Fruit fly (Drosophila melanogaster) whole organism, embryonic: ENCODE data around the gene chrb.

Experiments used
- Bdp1 ChIP-seq: fragments of 200-800 bp; sonication (Bioruptor generic); optimal IDR thresholded peaks from 3 replicates; lab custom pipeline; 2016; ENCODE audit warnings: missing biosample characterization, missing genetic modification characterization
- Bteb2 ChIP-seq: fragments of 200-800 bp; sonication (Bioruptor generic); optimal IDR thresholded peaks from 2 replicates; lab custom pipeline; 2016; ENCODE audit warnings: missing biosample characterization, missing genetic modification characterization
- CG1024 ChIP-seq: fragments of 200-800 bp; sonication (Bioruptor generic); IDR thresholded peaks from 2 replicates; pipeline ENCODE4 v1.3.6; 2022; ENCODE audit warnings: missing biosample characterization, missing genetic modification characterization
- CG12071 ChIP-seq: fragments of 200-800 bp; sonication (Bioruptor generic); optimal IDR thresholded peaks from 3 replicates; lab custom pipeline; 2018; ENCODE audit warnings: missing biosample characterization, mild to moderate bottlenecking, missing genetic modification characterization
- CG13296 ChIP-seq: fragments of 200-800 bp; sonication (Bioruptor generic); optimal IDR thresholded peaks from 3 replicates; lab custom pipeline; 2018; ENCODE audit warnings: missing biosample characterization, mild to moderate bottlenecking, missing genetic modification characterization
- CG13624 ChIP-seq: fragments of 200-800 bp; sonication (Bioruptor generic); optimal IDR thresholded peaks from 2 replicates; lab custom pipeline; 2016; ENCODE audit warnings: missing biosample characterization, missing genetic modification characterization
- CG13775 ChIP-seq: fragments of 200-800 bp; sonication (Bioruptor generic); optimal IDR thresholded peaks from 3 replicates; lab custom pipeline; 2017; ENCODE audit warnings: missing biosample characterization, mild to moderate bottlenecking, missing genetic modification characterization
- CG14050 ChIP-seq: fragments of 200-800 bp; sonication (Bioruptor generic); IDR thresholded peaks from 3 replicates; pipeline ENCODE4 v1.3.6; 2022; ENCODE audit warnings: missing biosample characterization, missing genetic modification characterization
- CG16779 ChIP-seq: fragments of 200-800 bp; sonication (Bioruptor generic); IDR thresholded peaks from 2 replicates; pipeline ENCODE4 v1.3.6; 2022; ENCODE audit warnings: missing biosample characterization, missing genetic modification characterization
- CG17359 ChIP-seq: fragments of 200-800 bp; sonication (Bioruptor generic); optimal IDR thresholded peaks from 3 replicates; lab custom pipeline; 2018; ENCODE audit warnings: missing biosample characterization, mild to moderate bottlenecking, missing genetic modification characterization, moderate library complexity
- CG17361 ChIP-seq: fragments of 200-800 bp; sonication (Bioruptor generic); IDR thresholded peaks from 3 replicates; pipeline ENCODE4 v1.3.6; 2022; ENCODE audit warnings: missing biosample characterization, missing genetic modification characterization
- CG18619 ChIP-seq: fragments of 200-800 bp; sonication (Bioruptor generic); optimal IDR thresholded peaks from 3 replicates; lab custom pipeline; 2017; ENCODE audit warnings: missing biosample characterization, mild to moderate bottlenecking, missing genetic modification characterization
- CG2889 ChIP-seq: fragments of 200-800 bp; sonication (Bioruptor generic); IDR thresholded peaks from 3 replicates; pipeline ENCODE4 v1.3.6; 2022; ENCODE audit warnings: missing biosample characterization, missing genetic modification characterization
- CG30403 ChIP-seq: fragments of 200-800 bp; sonication (Bioruptor generic); optimal IDR thresholded peaks from 3 replicates; lab custom pipeline; 2016; ENCODE audit warnings: missing biosample characterization, missing genetic modification characterization
- CG3163 ChIP-seq: fragments of 200-800 bp; sonication (Bioruptor generic); optimal IDR thresholded peaks from 3 replicates; lab custom pipeline; 2016; ENCODE audit warnings: missing biosample characterization, missing genetic modification characterization
- CG32532 ChIP-seq: fragments of 200-800 bp; sonication (Bioruptor generic); IDR thresholded peaks from 2 replicates; pipeline ENCODE4 v1.3.6; 2022; ENCODE audit warnings: missing biosample characterization, missing genetic modification characterization
- CG3281 ChIP-seq: fragments of 200-800 bp; sonication (Bioruptor generic); optimal IDR thresholded peaks from 3 replicates; lab custom pipeline; 2017; ENCODE audit warnings: missing biosample characterization, mild to moderate bottlenecking, missing genetic modification characterization
- CG3838 ChIP-seq: fragments of 200-800 bp; sonication (Bioruptor generic); optimal IDR thresholded peaks from 3 replicates; lab custom pipeline; 2016; ENCODE audit warnings: missing biosample characterization, missing genetic modification characterization
- CG42726 ChIP-seq: fragments of 200-800 bp; sonication (Bioruptor generic); IDR thresholded peaks from 2 replicates; pipeline ENCODE4 v1.3.6; 2022; ENCODE audit warnings: missing biosample characterization, missing genetic modification characterization; ENCODE audit not compliant: partially characterized antibody
- CG5245 ChIP-seq: fragments of 200-800 bp; sonication (Bioruptor generic); optimal IDR thresholded peaks from 3 replicates; lab custom pipeline; 2016; ENCODE audit warnings: missing biosample characterization, missing genetic modification characterization
- D ChIP-seq, 2 experiments: fragments of 200-800 bp in 1 of 2; fragments of >200 bp in 1 of 2; sonication (Bioruptor generic) in 1 of 2; optimal IDR thresholded peaks; 2 replicates in 1 of 2; 3 replicates in 1 of 2; lab custom pipeline; 2017; ENCODE audit warnings: mild to moderate bottlenecking in 1 of 2, missing biosample characterization in 1 of 2, missing genetic modification characterization in 1 of 2, missing genetic modification reagents in 1 of 2
- Dfd ChIP-seq, 2 experiments: fragments of >200 bp; optimal IDR thresholded peaks; 2 replicates each; lab custom pipeline; 2017; ENCODE audit warnings: missing biosample characterization in 2 of 2, missing genetic modification characterization in 2 of 2
- HLHmδ ChIP-seq: fragments of 200-800 bp; sonication (Bioruptor generic); optimal IDR thresholded peaks from 2 replicates; lab custom pipeline; 2018; ENCODE audit warnings: missing biosample characterization, mild to moderate bottlenecking, missing genetic modification characterization, moderate library complexity
- Hmx ChIP-seq: fragments of 200-800 bp; sonication (Bioruptor generic); optimal IDR thresholded peaks from 2 replicates; lab custom pipeline; 2016; ENCODE audit warnings: missing biosample characterization, missing genetic modification characterization
- Meics ChIP-seq: fragments of 200-800 bp; sonication (Bioruptor generic); optimal IDR thresholded peaks from 2 replicates; lab custom pipeline; 2017; ENCODE audit warnings: missing biosample characterization, mild to moderate bottlenecking, missing genetic modification characterization
- Myb ChIP-seq: fragments of 200-800 bp; sonication (Bioruptor generic); optimal IDR thresholded peaks from 2 replicates; lab custom pipeline; 2016; ENCODE audit warnings: missing biosample characterization, missing genetic modification characterization
- Nf-YA ChIP-seq: fragments of 200-800 bp; sonication (Bioruptor generic); IDR thresholded peaks from 2 replicates; pipeline ENCODE4 v1.3.6; 2022; ENCODE audit warnings: missing biosample characterization, missing genetic modification characterization
- Nf-YC ChIP-seq: fragments of 200-800 bp; optimal IDR thresholded peaks from 3 replicates; lab custom pipeline; 2019; ENCODE audit warnings: missing biosample characterization, mild to moderate bottlenecking, missing genetic modification characterization, moderate library complexity
- Oaz ChIP-seq: fragments of 200-800 bp; sonication (Bioruptor generic); IDR thresholded peaks from 2 replicates; pipeline ENCODE4 v1.3.6; 2022; ENCODE audit warnings: missing biosample characterization, missing genetic modification characterization
- Sox102F ChIP-seq: fragments of 200-800 bp; sonication (Bioruptor generic); optimal IDR thresholded peaks from 2 replicates; lab custom pipeline; 2018; ENCODE audit warnings: missing biosample characterization, mild to moderate bottlenecking, missing genetic modification characterization, moderate library complexity
- Xbp1 ChIP-seq: fragments of 200-800 bp; sonication (Bioruptor generic); optimal IDR thresholded peaks from 3 replicates; lab custom pipeline; 2016; ENCODE audit warnings: missing biosample characterization, mild to moderate bottlenecking, missing genetic modification characterization
- ase ChIP-seq: fragments of 200-800 bp; sonication (Bioruptor generic); IDR thresholded peaks from 3 replicates; pipeline ENCODE4 v1.3.6; 2022; ENCODE audit warnings: missing biosample characterization, missing genetic modification characterization
- bsh ChIP-seq, 2 experiments: fragments of 200-800 bp; sonication (Bioruptor generic); optimal IDR thresholded peaks; 2 replicates each; lab custom pipeline; 2017 to 2018; ENCODE audit warnings: mild to moderate bottlenecking in 2 of 2, missing biosample characterization in 2 of 2, missing genetic modification characterization in 2 of 2, moderate library complexity in 1 of 2
- gem ChIP-seq: fragments of 200-800 bp; sonication (Bioruptor generic); optimal IDR thresholded peaks from 2 replicates; lab custom pipeline; 2019; ENCODE audit warnings: missing biosample characterization, mild to moderate bottlenecking, missing genetic modification characterization, moderate library complexity
- hbn ChIP-seq: fragments of 200-800 bp; sonication (Bioruptor generic); IDR thresholded peaks from 2 replicates; pipeline ENCODE4 v1.3.6; 2022; ENCODE audit warnings: missing biosample characterization, missing genetic modification characterization; ENCODE audit not compliant: partially characterized antibody
- inv ChIP-seq: fragments of 200-800 bp; sonication (Bioruptor generic); IDR thresholded peaks from 2 replicates; pipeline ENCODE4 v1.3.6; 2022; ENCODE audit warnings: missing biosample characterization, missing genetic modification characterization; ENCODE audit not compliant: partially characterized antibody
- kah ChIP-seq: fragments of 200-800 bp; sonication (Bioruptor generic); optimal IDR thresholded peaks from 2 replicates; lab custom pipeline; 2018; ENCODE audit warnings: missing biosample characterization, mild to moderate bottlenecking, missing genetic modification characterization
- org-1 ChIP-seq: fragments of 200-800 bp; sonication (Bioruptor generic); optimal IDR thresholded peaks from 2 replicates; lab custom pipeline; 2017; ENCODE audit warnings: missing biosample characterization, missing genetic modification characterization
- otp ChIP-seq: fragments of 200-800 bp; sonication (Bioruptor generic); IDR thresholded peaks from 3 replicates; pipeline ENCODE4, ENCODE4 v1.3.6; 2022; ENCODE audit warnings: missing biosample characterization, missing genetic modification characterization
- prd ChIP-seq, 3 experiments: fragments of >200 bp in 2 of 3; fragments of 200-800 bp in 1 of 3; sonication (Bioruptor generic) in 1 of 3; optimal IDR thresholded peaks in 2 of 3; IDR thresholded peaks in 1 of 3; 2 replicates in 2 of 3; 3 replicates in 1 of 3; pipeline versions ENCODE4 v1.3.6 to Lab custom; 2017 to 2022; ENCODE audit warnings: missing biosample characterization in 1 of 3, missing genetic modification characterization in 1 of 3
- pum ChIP-seq: fragments of 200-800 bp; sonication (Bioruptor generic); optimal IDR thresholded peaks from 2 replicates; lab custom pipeline; 2016; ENCODE audit warnings: missing biosample characterization, missing genetic modification characterization
- seq ChIP-seq: fragments of 200-800 bp; sonication (Bioruptor generic); IDR thresholded peaks from 2 replicates; pipeline ENCODE4 v1.3.6; 2022; ENCODE audit warnings: missing biosample characterization, missing genetic modification characterization
- so ChIP-seq: fragments of 200-800 bp; sonication (Bioruptor generic); IDR thresholded peaks from 3 replicates; pipeline ENCODE4 v1.3.6; 2022; ENCODE audit warnings: missing biosample characterization, missing genetic modification characterization
- sob ChIP-seq: fragments of 200-800 bp; sonication (Bioruptor generic); IDR thresholded peaks from 2 replicates; pipeline ENCODE4 v1.3.6; 2022; ENCODE audit warnings: missing biosample characterization, missing genetic modification characterization
- tgo ChIP-seq: fragments of 200-800 bp; sonication (Bioruptor generic); IDR thresholded peaks from 3 replicates; pipeline ENCODE4 v1.3.6; 2022; ENCODE audit warnings: missing biosample characterization, missing genetic modification characterization
- tna ChIP-seq: fragments of 200-800 bp; sonication (Bioruptor generic); IDR thresholded peaks from 2 replicates; pipeline ENCODE4 v1.3.6; 2022; ENCODE audit warnings: missing biosample characterization, missing genetic modification characterization; ENCODE audit not compliant: partially characterized antibody
- wek ChIP-seq: fragments of 200-800 bp; sonication (Bioruptor generic); optimal IDR thresholded peaks from 3 replicates; lab custom pipeline; 2018; ENCODE audit warnings: missing biosample characterization, mild to moderate bottlenecking, missing genetic modification characterization, moderate library complexity
- zf30C ChIP-seq: fragments of 200-800 bp; sonication (Bioruptor generic); optimal IDR thresholded peaks from 3 replicates; lab custom pipeline; 2018; ENCODE audit warnings: missing biosample characterization, mild to moderate bottlenecking, missing genetic modification characterization

Gene chrb

DNA sequence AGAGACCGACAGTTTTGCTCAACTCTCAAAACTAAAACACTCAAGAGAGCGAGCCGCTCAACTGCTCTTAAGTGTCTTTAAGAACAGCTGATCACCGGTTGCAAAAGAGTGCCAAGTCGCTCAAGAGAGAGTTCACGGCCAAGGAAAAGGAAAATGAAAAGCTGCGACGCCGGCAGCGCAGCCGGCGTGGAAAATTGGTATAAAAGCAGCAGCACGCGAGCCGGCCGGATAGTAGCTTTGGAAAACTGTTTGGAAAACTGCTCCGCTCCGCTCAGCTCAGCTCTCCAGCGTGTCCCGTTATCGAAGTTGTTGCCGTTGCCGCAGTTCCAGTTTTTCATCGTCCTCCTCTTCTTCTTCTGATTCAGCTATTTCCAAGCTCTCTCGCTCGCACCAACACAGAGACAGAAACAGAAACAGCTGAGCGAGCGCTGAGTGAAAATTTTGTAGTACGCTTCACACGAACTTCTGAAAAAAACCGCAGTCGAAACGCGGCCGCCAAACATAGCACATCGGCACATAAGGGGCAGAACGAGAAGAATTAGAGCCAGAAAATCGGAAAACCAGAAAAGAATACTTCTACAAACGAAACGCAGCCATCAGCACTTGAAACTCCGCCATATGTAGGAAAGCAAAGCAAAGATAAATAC lies at the start of gene chrb (continued):
- TF ChIP-seq CG16779 (GFP tag; lab: Robert Waterston, UW) (peak; percentile 74; the same call in 1 of the 2 replicates), zf30C (GFP tag; lab: Kevin White, UChicago) (peak; percentile 28), CG14050 (GFP tag; lab: Robert Waterston, UW) (peak; percentile 25; the same call in 1 of the 3 replicates), CG17361 (GFP tag; lab: Robert Waterston, UW) (no peak), tna (GFP tag; lab: Robert Waterston, UW) (peak; percentile 52; the same call in 1 of the 2 replicates), kah (GFP tag; lab: Kevin White, UChicago) (peak; percentile 62), inv (GFP tag; lab: Robert Waterston, UW) (peak; percentile 39; the same call in 1 of the 2 replicates), CG13296 (peak; percentile 67), sob (GFP tag; lab: Robert Waterston, UW) (peak; percentile 42; the same call in 1 of the 2 replicates), Meics (GFP tag; lab: Kevin White, UChicago) (peak; percentile 42), CG3838 (GFP tag; lab: Kevin White, UChicago) (no peak), org-1 (GFP tag; lab: Kevin White, UChicago) (no peak), Nf-YA (GFP tag; lab: Robert Waterston, UW) (no peak), otp (GFP tag; lab: Robert Waterston, UW) (peak; percentile 76; the same call in 2 of the 3 replicates), Dfd (GFP tag; optimal IDR thresholded peaks at IDR 0.05; lab: Kevin White, UChicago) (no peak), CG13775 (peak; percentile 51), CG2889 (GFP tag; lab: Robert Waterston, UW) (no peak), CG30403 (GFP tag; lab: Kevin White, UChicago) (no peak), CG42726 (peak; percentile 71), seq (GFP tag; lab: Robert Waterston, UW) (peak; percentile 22; the same call in 1 of the 2 replicates), Oaz (GFP tag; lab: Robert Waterston, UW) (no peak), Bteb2 (no peak), so (GFP tag; lab: Robert Waterston, UW) (peak; percentile 81; the same call in 2 of the 3 replicates), D (optimal IDR thresholded peaks at IDR 0.05; lab: Kevin White, UChicago) (no peak), D (GFP tag; optimal IDR thresholded peaks at IDR 0.05; lab: Kevin White, UChicago) (peak; percentile 24), Xbp1 (GFP tag; lab: Kevin White, UChicago) (peak; percentile 15), Sox102F (GFP tag; lab: Kevin White, UChicago) (no peak), Hmx (GFP tag; lab: Kevin White, UChicago) (no peak), wek (GFP tag; lab: Kevin White, UChicago) (peak; percentile 44), hbn (GFP tag; lab: Robert Waterston, UW) (peak; percentile 49), Nf-YC (tag; lab: Kevin White, UChicago) (peak; percentile 66), Bdp1 (no peak), CG13624 (GFP tag; lab: Kevin White, UChicago) (peak; percentile 67), CG17359 (tag; lab: Kevin White, UChicago) (peak; percentile 58), CG12071 (GFP tag; lab: Kevin White, UChicago) (peak; percentile 65), CG1024 (GFP tag; lab: Robert Waterston, UW) (0 out of 2 replicates have a peak, but pooled peaks have one; percentile 30), ase (GFP tag; lab: Robert Waterston, UW) (no peak), prd (optimal IDR thresholded peaks at IDR 0.05; lab: Kevin White, UChicago) (no peak), prd (GFP tag; IDR thresholded peaks at IDR 0.05; lab: Robert Waterston, UW) (no peak), Myb (GFP tag; lab: Kevin White, UChicago) (peak; percentile 21), CG3281 (GFP tag; lab: Kevin White, UChicago) (peak; percentile 64), pum (peak; percentile 4), CG18619 (GFP tag; lab: Kevin White, UChicago) (peak; percentile 17), tgo (GFP tag; lab: Robert Waterston, UW) (0 out of 3 replicates have a peak, but pooled peaks have one; percentile 16), CG3163 (GFP tag; lab: Kevin White, UChicago) (peak; percentile 99), CG5245 (GFP tag; lab: Kevin White, UChicago) (peak; percentile 28), CG32532 (GFP tag; lab: Robert Waterston, UW) (peak; percentile 59; the same call in 1 of the 2 replicates), gem (tag; lab: Kevin White, UChicago) (no peak), bsh (GFP tag; optimal IDR thresholded peaks at IDR 0.05; lab: Kevin White, UChicago) (peak; percentile 52 to 53), HLHmδ (GFP tag; lab: Kevin White, UChicago) (no peak)
